Worm (Caenorhabditis elegans): Measurements from ENCODE around the gene mab-3.

Gene mab-3

ce11 chrII:9716417-9717039, 15.4 kb upstream of the mab-3 start, which contains the start of gene wee-1.3 (continued):
- TF ChIP-seq dsc-1 (tag; optimal IDR thresholded peaks at IDR 0.05) (peak; percentile 71), ceh-8 (GFP tag; optimal IDR thresholded peaks at IDR 0.05) (peak; percentile 48), sptf-1 (tag; optimal IDR thresholded peaks at IDR 0.05) (no peak), lin-14 (GFP tag; optimal IDR thresholded peaks at IDR 0.05) (peak; percentile 76), nhr-19 (GFP tag; conservative IDR thresholded peaks at IDR 0.05) (peak; percentile 79), nhr-11 (tag; optimal IDR thresholded peaks at IDR 0.05) (peak; percentile 60), fkh-4 (tag; optimal IDR thresholded peaks at IDR 0.05; ENCODE audit: borderline replicate concordance) (no peak), fos-1 (tag; optimal IDR thresholded peaks at IDR 0.05) (peak; percentile 37), hlh-4 (tag; optimal IDR thresholded peaks at IDR 0.05) (no peak), irx-1 (tag; optimal IDR thresholded peaks at IDR 0.05) (peak; percentile 61), skn-1 (tag; optimal IDR thresholded peaks at IDR 0.05) (peak; percentile 83), nhr-20 (tag; optimal IDR thresholded peaks at IDR 0.05) (peak; percentile 88), nhr-77 (tag; optimal IDR thresholded peaks at IDR 0.05) (peak; percentile 83), blmp-1 (tag; optimal IDR thresholded peaks at IDR 0.05) (peak; percentile 77), ceh-90 (tag; optimal IDR thresholded peaks at IDR 0.05) (no peak), aha-1 (tag; optimal IDR thresholded peaks at IDR 0.05) (no peak), fkh-8 (tag; optimal IDR thresholded peaks at IDR 0.05) (peak; percentile 75), unc-86 (tag; optimal IDR thresholded peaks at IDR 0.05) (peak; percentile 72), pag-3 (tag; optimal IDR thresholded peaks at IDR 0.05; ENCODE audit: borderline replicate concordance, insufficient read depth) (peak; percentile 1), mab-9 (GFP tag; IDR thresholded peaks at IDR 0.05) (peak; percentile 60; the same call in 1 of the 2 replicates), efl-1 (optimal IDR thresholded peaks at IDR 0.05) (peak; percentile 97 to 99), efl-1 (GFP tag; optimal IDR thresholded peaks at IDR 0.05 in 1 of 2) (peak; percentile 99 to 100), dpl-1 (GFP tag; optimal IDR thresholded peaks at IDR 0.05) (peak; percentile 99 to 100 (median 99)), zag-1 (tag; optimal IDR thresholded peaks at IDR 0.05) (no peak), nhr-71 (tag; optimal IDR thresholded peaks at IDR 0.05) (peak; percentile 89), F16B12.6 (tag; optimal IDR thresholded peaks at IDR 0.05) (peak; percentile 99), swsn-7 (tag; optimal IDR thresholded peaks at IDR 0.05) (peak; percentile 83), ztf-4 (tag; optimal IDR thresholded peaks at IDR 0.05) (peak; percentile 35), unc-30 (tag; optimal IDR thresholded peaks at IDR 0.05) (no peak), pqm-1 (tag; optimal IDR thresholded peaks at IDR 0.05) (no peak), tbx-2 (tag; optimal IDR thresholded peaks at IDR 0.05) (peak; percentile 82), zip-4 (GFP tag; optimal IDR thresholded peaks at IDR 0.05) (peak; percentile 29), ama-1 (optimal IDR thresholded peaks at IDR 0.05) (no peak), nhr-237 (tag; optimal IDR thresholded peaks at IDR 0.05) (peak; percentile 50)

ce11 chrII:9717904-9718303, 14.0 kb upstream of the mab-3 start, which contains the start of gene Y53C12A.6:
Y53C12A.6 (minus strand) TSS chrII:9718004.
- TF ChIP-seq C04F5.9 (tag; optimal IDR thresholded peaks at IDR 0.05) (no peak), unc-62 (GFP tag; optimal IDR thresholded peaks at IDR 0.05) (no peak), egl-27 (tag; optimal IDR thresholded peaks at IDR 0.05) (no peak), egl-13 (tag; optimal IDR thresholded peaks at IDR 0.05) (no peak), tbx-2 (tag; optimal IDR thresholded peaks at IDR 0.05) (no peak), ztf-11 (tag; optimal IDR thresholded peaks at IDR 0.05) (no peak), C16A3.4 (tag; optimal IDR thresholded peaks at IDR 0.05) (no peak), dsc-1 (tag; optimal IDR thresholded peaks at IDR 0.05) (no peak), mep-1 (tag; optimal IDR thresholded peaks at IDR 0.05) (no peak)
